Fruit fly (Drosophila melanogaster): ENCODE data around the gene Agpat1.

dm6 chrX:12727642-12728228 lies 37.3 kb upstream of the Agpat1 start:
- TF ChIP-seq psq (optimal IDR thresholded peaks at IDR 0.05) (no peak), pan (optimal IDR thresholded peaks at IDR 0.05) (no peak), CG8478 (optimal IDR thresholded peaks at IDR 0.05) (no peak), usp (GFP tag; optimal IDR thresholded peaks at IDR 0.05) (no peak), Dll (optimal IDR thresholded peaks at IDR 0.05) (no peak)
